Worm (Caenorhabditis elegans): ENCODE results near the gene Y73B6BL.31.

Y73B6BL.31 gene

ce11 chrIV:6413482-6413881, 28.2 kb upstream of the Y73B6BL.31 start, which contains the start of gene nlp-71:
nlp-71 (minus strand) TSS chrIV:6413582.
- TF ChIP-seq zip-8 (tag; optimal IDR thresholded peaks at IDR 0.05) = no peak
- no peak for TF ChIP-seq unc-62 (GFP tag; optimal IDR thresholded peaks at IDR 0.05)
- TF ChIP-seq snpc-4 (tag; optimal IDR thresholded peaks at IDR 0.05) = no peak
- no peak for TF ChIP-seq mep-1 (tag; optimal IDR thresholded peaks at IDR 0.05)
- no peak for TF ChIP-seq mab-5 (tag; optimal IDR thresholded peaks at IDR 0.05)
- no peak for TF ChIP-seq cnd-1 (tag; optimal IDR thresholded peaks at IDR 0.05)
- TF ChIP-seq sem-2 (GFP tag; optimal IDR thresholded peaks at IDR 0.05) = no peak
- TF ChIP-seq elt-3 (tag; optimal IDR thresholded peaks at IDR 0.05) = no peak
- TF ChIP-seq nhr-2 (tag; optimal IDR thresholded peaks at IDR 0.05) = no peak
- TF ChIP-seq nhr-28 (tag; optimal IDR thresholded peaks at IDR 0.05) = no peak
- no peak for TF ChIP-seq sptf-1 (tag; optimal IDR thresholded peaks at IDR 0.05)
- TF ChIP-seq tbx-8 (GFP tag; optimal IDR thresholded peaks at IDR 0.05) = no peak
- TF ChIP-seq unc-39 (tag; optimal IDR thresholded peaks at IDR 0.05) = no peak
- no peak for TF ChIP-seq ham-2 (GFP tag; optimal IDR thresholded peaks at IDR 0.05)
- no peak for TF ChIP-seq elt-1 (tag; optimal IDR thresholded peaks at IDR 0.05; ENCODE audit: borderline replicate concordance, insufficient read depth)
- no peak for TF ChIP-seq drap-1 (GFP tag; optimal IDR thresholded peaks at IDR 0.05)
- TF ChIP-seq bed-3 (GFP tag; optimal IDR thresholded peaks at IDR 0.05) = no peak
- TF ChIP-seq M03D4.4 (tag; optimal IDR thresholded peaks at IDR 0.05) = no peak

ce11 chrIV:6415149-6415548, 26.6 kb upstream of the Y73B6BL.31 start, which contains the start of gene exos-2:
exos-2 (plus strand) TSS chrIV:6415478.
- no peak for TF ChIP-seq ceh-43 (GFP tag; optimal IDR thresholded peaks at IDR 0.05)
- no peak for TF ChIP-seq cnd-1 (tag; optimal IDR thresholded peaks at IDR 0.05)
- TF ChIP-seq sptf-1 (tag; optimal IDR thresholded peaks at IDR 0.05) = no peak
- TF ChIP-seq flh-1 (GFP tag; optimal IDR thresholded peaks at IDR 0.05) = no peak
- TF ChIP-seq elt-1 (tag; optimal IDR thresholded peaks at IDR 0.05; ENCODE audit: borderline replicate concordance, insufficient read depth) = no peak
- no peak for TF ChIP-seq snpc-4 (tag; optimal IDR thresholded peaks at IDR 0.05)
- TF ChIP-seq ham-2 (GFP tag; optimal IDR thresholded peaks at IDR 0.05) = no peak
- no peak for TF ChIP-seq sem-2 (GFP tag; optimal IDR thresholded peaks at IDR 0.05)
- peak; percentile 60 for TF ChIP-seq lsy-2 (tag; optimal IDR thresholded peaks at IDR 0.05)
- peak; percentile 35 for TF ChIP-seq hlh-1 (tag; optimal IDR thresholded peaks at IDR 0.05)
- TF ChIP-seq pha-4 (tag; optimal IDR thresholded peaks at IDR 0.05) = no peak
- TF ChIP-seq blmp-1 (tag; optimal IDR thresholded peaks at IDR 0.05) = no peak
- no peak for TF ChIP-seq unc-120 (tag; optimal IDR thresholded peaks at IDR 0.05; ENCODE audit: poor library complexity, severe bottlenecking)
- TF ChIP-seq tbx-8 (GFP tag; optimal IDR thresholded peaks at IDR 0.05) = no peak
- no peak for TF ChIP-seq zip-8 (tag; optimal IDR thresholded peaks at IDR 0.05)
- TF ChIP-seq nhr-2 (tag; optimal IDR thresholded peaks at IDR 0.05) = no peak
- TF ChIP-seq ceh-39 (tag; optimal IDR thresholded peaks at IDR 0.05) = no peak
- TF ChIP-seq lin-13 (tag; optimal IDR thresholded peaks at IDR 0.05) = no peak
- no peak for TF ChIP-seq ceh-83 (GFP tag; optimal IDR thresholded peaks at IDR 0.05)
- TF ChIP-seq mep-1 (tag; optimal IDR thresholded peaks at IDR 0.05) = peak; percentile 16
- TF ChIP-seq unc-62 (GFP tag; optimal IDR thresholded peaks at IDR 0.05) = no peak
- no peak for TF ChIP-seq bed-3 (GFP tag; optimal IDR thresholded peaks at IDR 0.05)
- no peak for TF ChIP-seq nhr-28 (tag; optimal IDR thresholded peaks at IDR 0.05)
- TF ChIP-seq drap-1 (GFP tag; optimal IDR thresholded peaks at IDR 0.05) = no peak
- TF ChIP-seq ces-1 (GFP tag; optimal IDR thresholded peaks at IDR 0.05) = peak; percentile 80
- TF ChIP-seq mab-5 (tag; optimal IDR thresholded peaks at IDR 0.05) = no peak
- no peak for TF ChIP-seq mls-2 (tag; optimal IDR thresholded peaks at IDR 0.05)
- TF ChIP-seq nhr-12 (tag; optimal IDR thresholded peaks at IDR 0.05) = no peak
- no peak for TF ChIP-seq M03D4.4 (tag; optimal IDR thresholded peaks at IDR 0.05)
- TF ChIP-seq ztf-11 (tag; optimal IDR thresholded peaks at IDR 0.05) = no peak
- peak; percentile 0 for TF ChIP-seq nhr-237 (tag; optimal IDR thresholded peaks at IDR 0.05)
- TF ChIP-seq lin-32 (GFP tag; optimal IDR thresholded peaks at IDR 0.05) = no peak
- TF ChIP-seq nhr-76 (tag; optimal IDR thresholded peaks at IDR 0.05) = no peak
- no peak for TF ChIP-seq unc-39 (tag; optimal IDR thresholded peaks at IDR 0.05)
- TF ChIP-seq elt-3 (tag; optimal IDR thresholded peaks at IDR 0.05) = no peak

- TF ChIP-seq elt-3 (tag; optimal IDR thresholded peaks at IDR 0.05) = no peak
- TF ChIP-seq sem-2 (GFP tag; optimal IDR thresholded peaks at IDR 0.05) = no peak
- TF ChIP-seq unc-39 (tag; optimal IDR thresholded peaks at IDR 0.05) = no peak
- no peak for TF ChIP-seq lin-13 (tag; optimal IDR thresholded peaks at IDR 0.05)
- no peak for TF ChIP-seq ham-2 (GFP tag; optimal IDR thresholded peaks at IDR 0.05)
- no peak for TF ChIP-seq ceh-83 (GFP tag; optimal IDR thresholded peaks at IDR 0.05)
- no peak for TF ChIP-seq tbx-8 (GFP tag; optimal IDR thresholded peaks at IDR 0.05)
- TF ChIP-seq elt-1 (tag; optimal IDR thresholded peaks at IDR 0.05; ENCODE audit: borderline replicate concordance, insufficient read depth) = no peak
- TF ChIP-seq ceh-39 (tag; optimal IDR thresholded peaks at IDR 0.05) = no peak
Measured at ce11 chrIV:6416553-6416952, 25.1 kb upstream of the Y73B6BL.31 start, which contains the start of gene Y73B6BL.22. Y73B6BL.22 (minus strand) TSS chrIV:6416653.

Measured in whole organism, mixed stage, embryonic.